Worm (Caenorhabditis elegans) whole organism, mixed stage, embryonic: ENCODE data around the gene twnk-1.

Source experiments
- blmp-1 ChIP-seq: fragments of 150-350 bp; optimal IDR thresholded peaks from 2 replicates; lab custom pipeline; 2014; ENCODE audit warnings: missing biosample characterization, missing genetic modification characterization
- ceh-43 ChIP-seq: fragments of 200-800 bp; sonication (Bioruptor generic); optimal IDR thresholded peaks from 2 replicates; lab custom pipeline; 2018; ENCODE audit warnings: mild to moderate bottlenecking, missing genetic modification characterization, moderate library complexity, missing compliant biosample characterization
- lin-13 ChIP-seq: fragments of 150-350 bp; optimal IDR thresholded peaks from 2 replicates; lab custom pipeline; 2014; ENCODE audit warnings: missing biosample characterization, missing genetic modification characterization
- unc-62 ChIP-seq: fragments of 150-350 bp; optimal IDR thresholded peaks from 2 replicates; lab custom pipeline; 2014; ENCODE audit warnings: missing biosample characterization, missing genetic modification reagents, missing genetic modification characterization

ce11 chrX:5790915-5791314 lies at the start of gene twnk-1:
- TF ChIP-seq blmp-1 (tag; lab: Kevin White, UChicago) (no peak), lin-13 (tag; lab: Kevin White, UChicago) (no peak), ceh-43 (GFP tag; lab: Kevin White, UChicago) (no peak), unc-62 (GFP tag; lab: Kevin White, UChicago) (no peak)
